Fruit fly (Drosophila melanogaster): ENCODE measurements around the gene Pfrx.

Pfrx gene

DNA sequence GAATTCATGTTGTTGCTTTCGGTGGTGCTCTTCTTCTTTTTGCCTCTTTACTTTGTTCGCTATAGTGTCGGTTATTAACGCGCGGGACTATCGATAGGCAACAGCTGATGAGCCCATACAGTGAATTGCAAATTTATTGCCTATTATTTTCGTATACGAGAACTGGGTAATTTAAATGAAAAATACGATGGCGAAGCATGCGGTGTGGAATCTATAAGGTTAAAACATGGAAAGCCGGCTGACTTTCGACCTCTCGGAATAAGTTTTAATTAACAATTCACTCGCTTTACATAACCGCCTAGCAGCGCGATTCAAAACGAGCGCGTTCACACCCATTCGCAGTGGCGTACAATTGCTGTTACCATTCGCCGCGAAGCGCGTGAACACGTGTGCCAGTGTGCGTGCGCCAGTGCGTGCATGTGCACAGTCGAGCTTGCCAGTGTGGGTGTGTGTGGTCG lies 15.4 kb upstream of the Pfrx start, which contains the start of the genes Naa15-16 and mRpS14 (continued):
- TF ChIP-seq CG7928 (GFP tag; optimal IDR thresholded peaks at IDR 0.05) (no peak), gcm2 (GFP tag; optimal IDR thresholded peaks at IDR 0.05) (no peak), prd (optimal IDR thresholded peaks at IDR 0.05) (no peak), prd (GFP tag; IDR thresholded peaks at IDR 0.05) (no peak), grn (GFP tag; optimal IDR thresholded peaks at IDR 0.05) (no peak), twi (tag; optimal IDR thresholded peaks at IDR 0.05) (peak; percentile 22), CG16813 (GFP tag; IDR thresholded peaks at IDR 0.05; ENCODE audit: partially characterized antibody) (peak; percentile 47; the same call in 2 of the 3 replicates), crp (GFP tag; optimal IDR thresholded peaks at IDR 0.05) (peak; percentile 52 to 90), tgo (GFP tag; IDR thresholded peaks at IDR 0.05) (no peak), CG8944 (GFP tag; optimal IDR thresholded peaks at IDR 0.05) (no peak), HmgD (GFP tag; optimal IDR thresholded peaks at IDR 0.05) (peak; percentile 14), Dref (GFP tag; IDR thresholded peaks at IDR 0.05) (peak; percentile 58), vnd (GFP tag; IDR thresholded peaks at IDR 0.05; ENCODE audit: partially characterized antibody) (peak; percentile 50; the same call in 2 of the 3 replicates), C15 (GFP tag; IDR thresholded peaks at IDR 0.05) (no peak), Hr39 (optimal IDR thresholded peaks at IDR 0.05) (no peak), HmgZ (tag; optimal IDR thresholded peaks at IDR 0.05) (peak; percentile 32), CG1647 (GFP tag; optimal IDR thresholded peaks at IDR 0.05) (no peak), amos (GFP tag; IDR thresholded peaks at IDR 0.05; ENCODE audit: partially characterized antibody) (peak; percentile 42; the same call in 1 of the 2 replicates), CG10565 (GFP tag; optimal IDR thresholded peaks at IDR 0.05) (no peak), Rfx (GFP tag; IDR thresholded peaks at IDR 0.05) (no peak), CG13424 (tag; optimal IDR thresholded peaks at IDR 0.05) (no peak), Camta (GFP tag; optimal IDR thresholded peaks at IDR 0.05) (no peak), tna (GFP tag; IDR thresholded peaks at IDR 0.05; ENCODE audit: partially characterized antibody) (peak; percentile 69; the same call in 1 of the 2 replicates), CG18764 (GFP tag; optimal IDR thresholded peaks at IDR 0.05) (no peak), lab (GFP tag; optimal IDR thresholded peaks at IDR 0.05) (no peak), HLHmδ (GFP tag; optimal IDR thresholded peaks at IDR 0.05) (peak; percentile 24), CG11504 (tag; optimal IDR thresholded peaks at IDR 0.05) (no peak), trem (tag; optimal IDR thresholded peaks at IDR 0.05) (peak; percentile 47), ems (GFP tag; optimal IDR thresholded peaks at IDR 0.05) (no peak), Doc3 (GFP tag; IDR thresholded peaks at IDR 0.05; ENCODE audit: partially characterized antibody) (0 out of 3 replicates have a peak, but pooled peaks have one; percentile 25), cg (GFP tag; optimal IDR thresholded peaks at IDR 0.05) (peak; percentile 92), CG8290 (GFP tag; optimal IDR thresholded peaks at IDR 0.05) (no peak), CG8290 (tag; optimal IDR thresholded peaks at IDR 0.05) (no peak), CG14710 (tag; optimal IDR thresholded peaks at IDR 0.05) (peak; percentile 46), CG12744 (GFP tag; optimal IDR thresholded peaks at IDR 0.05) (no peak), Lhr (GFP tag; optimal IDR thresholded peaks at IDR 0.05) (no peak), CG13287 (GFP tag; IDR thresholded peaks at IDR 0.05; ENCODE audit: partially characterized antibody) (peak; percentile 51; the same call in 1 of the 2 replicates), hkb (optimal IDR thresholded peaks at IDR 0.05) (no peak), hkb (GFP tag; IDR thresholded peaks at IDR 0.05) (no peak), CG18011 (GFP tag; optimal IDR thresholded peaks at IDR 0.05) (no peak), Dfd (GFP tag; optimal IDR thresholded peaks at IDR 0.05) (no peak), knrl (GFP tag; IDR thresholded peaks at IDR 0.05; ENCODE audit: partially characterized antibody) (0 out of 3 replicates have a peak, but pooled peaks have one; percentile 19), NC2α (GFP tag; optimal IDR thresholded peaks at IDR 0.05) (no peak), Gug (GFP tag; IDR thresholded peaks at IDR 0.05) (no peak), hbn (GFP tag; IDR thresholded peaks at IDR 0.05; ENCODE audit: partially characterized antibody) (peak; percentile 29; the same call in 1 of the 2 replicates), luna (GFP tag; optimal IDR thresholded peaks at IDR 0.05) (no peak), nerfin-2 (GFP tag; IDR thresholded peaks at IDR 0.05; ENCODE audit: partially characterized antibody) (peak; percentile 61; the same call in 1 of the 2 replicates), CG9727 (GFP tag; optimal IDR thresholded peaks at IDR 0.05) (no peak), wor (GFP tag; IDR thresholded peaks at IDR 0.05) (no peak), unc-4 (GFP tag; IDR thresholded peaks at IDR 0.05; ENCODE audit: partially characterized antibody) (peak; percentile 47; the same call in 1 of the 2 replicates)
